Fruit fly (Drosophila melanogaster) whole organism: ENCODE data around the gene CG13060.

Source experiments
- Dll ChIP-seq: fragments of >200 bp; optimal IDR thresholded peaks from 2 replicates; lab custom pipeline; 2017
- EcR ChIP-seq, 2 experiments: fragments of >200 bp; optimal IDR thresholded peaks; 2 replicates each; lab custom pipeline; 2017; ENCODE audit warnings: missing biosample characterization in 2 of 2, missing genetic modification characterization in 2 of 2, missing genetic modification reagents in 2 of 2
- pan ChIP-seq: fragments of >200 bp; optimal IDR thresholded peaks from 2 replicates; lab custom pipeline; 2017
- usp ChIP-seq: fragments of >200 bp; optimal IDR thresholded peaks from 2 replicates; lab custom pipeline; 2017; ENCODE audit warnings: missing biosample characterization, missing genetic modification characterization, mixed read lengths

DNA sequence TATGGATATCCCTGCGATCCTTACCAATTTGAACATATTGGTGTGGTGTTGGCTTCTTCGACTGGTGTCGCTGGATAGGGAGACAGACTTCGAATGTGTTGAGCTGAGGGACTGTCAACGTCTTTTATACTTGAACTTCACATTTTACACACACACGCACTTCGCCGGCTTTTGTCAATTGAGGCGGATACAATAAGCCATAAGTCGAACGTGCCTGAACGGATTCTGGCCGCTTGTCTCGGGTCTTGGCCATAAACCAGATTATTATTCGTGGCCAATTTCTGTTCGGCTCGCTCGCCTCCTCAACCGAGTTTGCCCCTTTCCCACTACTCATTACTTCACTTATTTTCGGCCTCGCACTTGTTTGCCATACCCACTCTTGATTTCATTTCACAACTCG, 16.6 kb upstream of the CG13060 start, which contains the start of gene CG13044:
- TF ChIP-seq EcR (GFP tag; optimal IDR thresholded peaks at IDR 0.05; lab: Kevin White, UChicago) (no peak), usp (GFP tag; lab: Kevin White, UChicago) (no peak), pan (lab: Kevin White, UChicago) (no peak), Dll (lab: Kevin White, UChicago) (no peak)
